Worm (Caenorhabditis elegans) whole organism, L4 larva: ENCODE results near the gene M03A1.3.

Source experiments
- unc-130 ChIP-seq: sonication (generic microtip); optimal IDR thresholded peaks from 2 replicates; lab custom pipeline; 2016; ENCODE audit warnings: missing genetic modification reagents, missing genetic modification characterization, missing compliant biosample characterization
- zfp-2 ChIP-seq: sonication (generic microtip); optimal IDR thresholded peaks from 2 replicates; lab custom pipeline; 2016; ENCODE audit warnings: mild to moderate bottlenecking, missing genetic modification characterization, missing compliant biosample characterization
- ztf-11 ChIP-seq: fragments of 150-350 bp; optimal IDR thresholded peaks from 2 replicates; lab custom pipeline; 2014; ENCODE audit warnings: missing biosample characterization, missing genetic modification characterization

ce11 chrII:4573084-4573483 is 15.5 kb downstream of the M03A1.3 start:
- TF ChIP-seq unc-130 (GFP tag; lab: Kevin White, UChicago) = no peak
- no peak for TF ChIP-seq ztf-11
- TF ChIP-seq zfp-2 (tag; lab: Kevin White, UChicago) = no peak
